Worm (Caenorhabditis elegans) whole organism, midembryonic: Measurements from ENCODE around the gene T06C12.9.

Experiments
- T22C8.4 ChIP-seq: fragments of 200-800 bp; sonication (Bioruptor generic); IDR thresholded peaks from 2 replicates; pipeline ENCODE4 v1.3.6; 2022; ENCODE audit warnings: missing genetic modification characterization, missing compliant biosample characterization
- flt-1 ChIP-seq: fragments of 200-800 bp; sonication (Bioruptor generic); IDR thresholded peaks from 2 replicates; pipeline ENCODE4 v1.3.6; 2022; ENCODE audit warnings: missing genetic modification characterization, missing compliant biosample characterization
- klf-2 ChIP-seq: fragments of 200-800 bp; sonication (Bioruptor generic); conservative IDR thresholded peaks from 2 replicates; pipeline ENCODE4 v1.3.6; 2022; ENCODE audit warnings: missing genetic modification reagents, missing genetic modification characterization, missing compliant biosample characterization
- tab-1 ChIP-seq: fragments of 200-800 bp; sonication (Bioruptor generic); IDR thresholded peaks from 2 replicates; pipeline ENCODE4 v1.3.6; 2022; ENCODE audit warnings: missing genetic modification characterization, missing compliant biosample characterization

ce11 chrV:15897696-15898095 is 11.8 kb upstream of the T06C12.9 start, which contains the start of gene str-60:
- TF ChIP-seq T22C8.4 (GFP tag; lab: Robert Waterston, UW) (no peak), flt-1 (GFP tag; lab: Robert Waterston, UW) (no peak), tab-1 (GFP tag; lab: Robert Waterston, UW) (no peak), klf-2 (GFP tag; lab: Robert Waterston, UW) (no peak)
